Fruit fly (Drosophila melanogaster) whole organism, embryonic: ENCODE data around the gene tbc.

Experiments used
- CG10462 ChIP-seq: fragments of 200-800 bp; sonication (Bioruptor generic); optimal IDR thresholded peaks from 2 replicates; lab custom pipeline; 2016; ENCODE audit warnings: missing biosample characterization, missing genetic modification characterization
- CG18619 ChIP-seq: fragments of 200-800 bp; sonication (Bioruptor generic); optimal IDR thresholded peaks from 3 replicates; lab custom pipeline; 2017; ENCODE audit warnings: missing biosample characterization, mild to moderate bottlenecking, missing genetic modification characterization
- CG7928 ChIP-seq: fragments of 200-800 bp; sonication (Bioruptor generic); optimal IDR thresholded peaks from 2 replicates; lab custom pipeline; 2017; ENCODE audit warnings: missing biosample characterization, mild to moderate bottlenecking, missing genetic modification characterization
- CG9437 ChIP-seq: fragments of 200-800 bp; sonication (Bioruptor generic); optimal IDR thresholded peaks from 2 replicates; lab custom pipeline; 2018; ENCODE audit warnings: missing biosample characterization, mild to moderate bottlenecking, missing genetic modification characterization
- Chrac-16 ChIP-seq: fragments of 200-800 bp; sonication (Bioruptor generic); optimal IDR thresholded peaks from 3 replicates; lab custom pipeline; 2016; ENCODE audit warnings: missing biosample characterization, missing genetic modification characterization
- HLH54F ChIP-seq: fragments of 200-800 bp; sonication (Bioruptor generic); optimal IDR thresholded peaks from 3 replicates; lab custom pipeline; 2016; ENCODE audit warnings: missing biosample characterization, missing genetic modification characterization
- Lpt ChIP-seq: fragments of >200 bp; optimal IDR thresholded peaks from 2 replicates; lab custom pipeline; 2018; ENCODE audit warnings: missing biosample characterization, missing genetic modification characterization
- Sox102F ChIP-seq: fragments of 200-800 bp; sonication (Bioruptor generic); optimal IDR thresholded peaks from 2 replicates; lab custom pipeline; 2018; ENCODE audit warnings: missing biosample characterization, mild to moderate bottlenecking, missing genetic modification characterization, moderate library complexity
- YL-1 ChIP-seq: fragments of 200-800 bp; sonication (Bioruptor generic); optimal IDR thresholded peaks from 3 replicates; lab custom pipeline; 2017; ENCODE audit warnings: missing biosample characterization, mild to moderate bottlenecking, missing genetic modification characterization
- ac ChIP-seq: fragments of 200-800 bp; sonication (Bioruptor generic); optimal IDR thresholded peaks from 3 replicates; lab custom pipeline; 2017; ENCODE audit warnings: missing biosample characterization, mild to moderate bottlenecking, missing genetic modification characterization
- cato ChIP-seq: fragments of 200-800 bp; sonication (Bioruptor generic); optimal IDR thresholded peaks from 2 replicates; lab custom pipeline; 2016; ENCODE audit warnings: missing biosample characterization, missing genetic modification characterization, borderline replicate concordance
- row ChIP-seq: fragments of 200-800 bp; sonication (Bioruptor generic); IDR thresholded peaks from 3 replicates; pipeline ENCODE4 v1.3.6; 2022; ENCODE audit warnings: missing biosample characterization, missing genetic modification characterization

DNA sequence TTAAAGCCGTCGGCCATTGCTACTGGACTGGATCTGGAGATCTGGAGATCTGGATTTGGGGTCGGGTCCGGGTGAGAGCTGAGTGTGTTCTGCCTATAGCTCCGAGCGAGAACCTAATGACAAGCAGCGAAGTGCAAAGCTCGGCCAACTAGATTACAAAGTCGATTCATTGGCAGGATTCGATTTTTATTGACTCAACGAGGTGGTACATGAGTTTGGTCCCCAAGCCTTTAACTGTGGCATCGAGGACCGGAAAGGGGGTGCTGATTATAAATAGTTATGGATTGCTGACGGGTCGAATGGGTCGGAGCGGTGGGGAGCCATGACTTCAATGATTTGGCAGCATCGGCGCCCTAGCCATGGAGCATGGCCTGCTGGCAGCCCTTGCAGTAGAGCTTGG, 35.6 kb upstream of the tbc start, which contains the start of gene CG15459:
- no peak for TF ChIP-seq cato
- TF ChIP-seq Lpt (GFP tag; lab: Kevin White, UChicago): no peak
- TF ChIP-seq CG10462: no peak
- TF ChIP-seq ac (GFP tag; lab: Kevin White, UChicago): no peak
- TF ChIP-seq YL-1 (GFP tag; lab: Kevin White, UChicago): no peak
- no peak for TF ChIP-seq Sox102F (GFP tag; lab: Kevin White, UChicago)
- TF ChIP-seq CG18619 (GFP tag; lab: Kevin White, UChicago): no peak
- TF ChIP-seq row: no peak
- TF ChIP-seq Chrac-16 (GFP tag; lab: Kevin White, UChicago): no peak
- TF ChIP-seq CG7928 (GFP tag; lab: Kevin White, UChicago): no peak
- TF ChIP-seq CG9437 (GFP tag; lab: Kevin White, UChicago): no peak
- TF ChIP-seq HLH54F (GFP tag; lab: Kevin White, UChicago): no peak
